Fruit fly (Drosophila melanogaster) whole organism, embryonic: Measurements from ENCODE around the gene Adgf-C.

Experiments used
- Bgb ChIP-seq: fragments of 200-800 bp; sonication (Bioruptor generic); IDR thresholded peaks from 2 replicates; pipeline ENCODE4 v1.3.6; 2022; ENCODE audit warnings: missing biosample characterization, missing genetic modification characterization; ENCODE audit not compliant: partially characterized antibody
- CG10267 ChIP-seq: fragments of 200-800 bp; sonication (Bioruptor generic); optimal IDR thresholded peaks from 2 replicates; lab custom pipeline; 2018; ENCODE audit warnings: missing biosample characterization, mild to moderate bottlenecking, missing genetic modification characterization, moderate library complexity
- CG10274 ChIP-seq: fragments of 200-800 bp; sonication (Bioruptor generic); optimal IDR thresholded peaks from 3 replicates; lab custom pipeline; 2017; ENCODE audit warnings: missing biosample characterization, mild to moderate bottlenecking, missing genetic modification characterization
- CG10565 ChIP-seq: fragments of 200-800 bp; sonication (Bioruptor generic); optimal IDR thresholded peaks from 3 replicates; lab custom pipeline; 2016; ENCODE audit warnings: missing biosample characterization, mild to moderate bottlenecking, missing genetic modification characterization
- CG11247 ChIP-seq: fragments of 200-800 bp; sonication (Bioruptor generic); IDR thresholded peaks from 2 replicates; pipeline ENCODE4 v1.3.6; 2022; ENCODE audit warnings: missing biosample characterization, missing genetic modification characterization
- CG13287 ChIP-seq: fragments of 200-800 bp; sonication (Bioruptor generic); IDR thresholded peaks from 2 replicates; pipeline ENCODE4 v1.3.6; 2022; ENCODE audit warnings: missing biosample characterization, missing genetic modification characterization; ENCODE audit not compliant: partially characterized antibody
- CG13296 ChIP-seq: fragments of 200-800 bp; sonication (Bioruptor generic); optimal IDR thresholded peaks from 3 replicates; lab custom pipeline; 2018; ENCODE audit warnings: missing biosample characterization, mild to moderate bottlenecking, missing genetic modification characterization
- CG15601 ChIP-seq: fragments of 200-800 bp; sonication (Bioruptor generic); optimal IDR thresholded peaks from 3 replicates; lab custom pipeline; 2019; ENCODE audit warnings: missing biosample characterization, mild to moderate bottlenecking, missing genetic modification characterization, moderate library complexity
- CG15696 ChIP-seq: fragments of 200-800 bp; sonication (Bioruptor generic); optimal IDR thresholded peaks from 2 replicates; lab custom pipeline; 2019; ENCODE audit warnings: missing biosample characterization, mild to moderate bottlenecking, missing genetic modification characterization, moderate library complexity
- CG1792 ChIP-seq: fragments of 200-800 bp; sonication (Bioruptor generic); optimal IDR thresholded peaks from 2 replicates; lab custom pipeline; 2016; ENCODE audit warnings: missing biosample characterization, missing genetic modification characterization
- CG30403 ChIP-seq: fragments of 200-800 bp; sonication (Bioruptor generic); optimal IDR thresholded peaks from 3 replicates; lab custom pipeline; 2016; ENCODE audit warnings: missing biosample characterization, missing genetic modification characterization
- CG7556 ChIP-seq: fragments of 200-800 bp; sonication (Bioruptor generic); optimal IDR thresholded peaks from 2 replicates; lab custom pipeline; 2017; ENCODE audit warnings: missing biosample characterization, mild to moderate bottlenecking, missing genetic modification characterization
- CG8281 ChIP-seq: fragments of 200-800 bp; sonication (Bioruptor generic); optimal IDR thresholded peaks from 2 replicates; lab custom pipeline; 2018; ENCODE audit warnings: missing biosample characterization, mild to moderate bottlenecking, missing genetic modification characterization, moderate library complexity
- CG9609 ChIP-seq: fragments of 200-800 bp; sonication (Bioruptor generic); optimal IDR thresholded peaks from 3 replicates; lab custom pipeline; 2016; ENCODE audit warnings: missing biosample characterization, missing genetic modification characterization
- CG9876 ChIP-seq: fragments of 200-800 bp; sonication (Bioruptor generic); optimal IDR thresholded peaks from 2 replicates; lab custom pipeline; 2016; ENCODE audit warnings: missing biosample characterization, missing genetic modification characterization
- CHES-1-like ChIP-seq: fragments of 200-800 bp; sonication (Bioruptor generic); optimal IDR thresholded peaks from 2 replicates; lab custom pipeline; 2016; ENCODE audit warnings: missing biosample characterization, missing genetic modification characterization
- Dad ChIP-seq: fragments of 200-800 bp; sonication (Bioruptor generic); optimal IDR thresholded peaks from 3 replicates; lab custom pipeline; 2016; ENCODE audit warnings: missing biosample characterization, missing genetic modification characterization
- Doc2 ChIP-seq: fragments of 200-800 bp; sonication (Bioruptor generic); IDR thresholded peaks from 2 replicates; pipeline ENCODE4 v1.3.6; 2022; ENCODE audit warnings: missing biosample characterization, missing genetic modification characterization
- Ets97D ChIP-seq: fragments of 200-800 bp; sonication (Bioruptor generic); optimal IDR thresholded peaks from 3 replicates; lab custom pipeline; 2016; ENCODE audit warnings: missing biosample characterization, missing genetic modification characterization
- HHEX ChIP-seq: fragments of 200-800 bp; sonication (Bioruptor generic); optimal IDR thresholded peaks from 3 replicates; lab custom pipeline; 2017; ENCODE audit warnings: missing biosample characterization, mild to moderate bottlenecking, missing genetic modification characterization, missing genetic modification reagents
- Hey ChIP-seq: fragments of 200-800 bp; sonication (Bioruptor generic); optimal IDR thresholded peaks from 3 replicates; lab custom pipeline; 2018; ENCODE audit warnings: missing biosample characterization, mild to moderate bottlenecking, missing genetic modification characterization
- Kr ChIP-seq: fragments of 200-800 bp; sonication (Bioruptor generic); optimal IDR thresholded peaks from 2 replicates; lab custom pipeline; 2017; ENCODE audit warnings: missing biosample characterization, mild to moderate bottlenecking, missing genetic modification characterization
- MTF-1 ChIP-seq: fragments of 200-800 bp; sonication (Bioruptor generic); optimal IDR thresholded peaks from 2 replicates; lab custom pipeline; 2018; ENCODE audit warnings: missing biosample characterization, mild to moderate bottlenecking, missing genetic modification characterization, borderline replicate concordance
- Neu2 ChIP-seq: fragments of 200-800 bp; sonication (Bioruptor generic); optimal IDR thresholded peaks from 3 replicates; lab custom pipeline; 2016; ENCODE audit warnings: missing biosample characterization, missing genetic modification characterization, borderline replicate concordance
- Opbp ChIP-seq: fragments of 200-800 bp; sonication (Bioruptor generic); IDR thresholded peaks from 3 replicates; pipeline ENCODE4 v1.3.6; 2022; ENCODE audit warnings: missing biosample characterization, missing genetic modification characterization; ENCODE audit not compliant: partially characterized antibody
- Ptx1 ChIP-seq: fragments of 200-800 bp; sonication (Bioruptor generic); IDR thresholded peaks from 2 replicates; pipeline ENCODE4 v1.3.6; 2022; ENCODE audit warnings: missing biosample characterization, missing genetic modification characterization
- Taf1 ChIP-seq: fragments of 200-800 bp; sonication (Bioruptor generic); IDR thresholded peaks from 2 replicates; pipeline ENCODE4 v1.3.6; 2022; ENCODE audit warnings: missing biosample characterization, missing genetic modification characterization
- Trl ChIP-seq, 3 experiments: fragments of >200 bp in 2 of 3; fragments of 200-800 bp in 1 of 3; sonication (Bioruptor generic) in 1 of 3; optimal IDR thresholded peaks; 2 replicates in 1 of 3; 3 replicates in 2 of 3; lab custom pipeline; 2016 to 2017; ENCODE audit warnings: missing biosample characterization in 1 of 3, missing genetic modification characterization in 1 of 3
- Vsx1 ChIP-seq: fragments of 200-800 bp; sonication (Bioruptor generic); optimal IDR thresholded peaks from 2 replicates; lab custom pipeline; 2017; ENCODE audit warnings: missing biosample characterization, mild to moderate bottlenecking, missing genetic modification characterization, missing genetic modification reagents
- abd-A ChIP-seq: fragments of 200-800 bp; sonication (Bioruptor generic); optimal IDR thresholded peaks from 3 replicates; lab custom pipeline; 2019; ENCODE audit warnings: missing biosample characterization, mild to moderate bottlenecking, missing genetic modification characterization, moderate library complexity
- ap ChIP-seq: fragments of 200-800 bp; sonication (Bioruptor generic); IDR thresholded peaks from 2 replicates; pipeline ENCODE4 v1.3.6; 2022; ENCODE audit warnings: missing biosample characterization, missing genetic modification characterization
- cad ChIP-seq: fragments of >200 bp; optimal IDR thresholded peaks from 2 replicates; lab custom pipeline; 2017; ENCODE audit warnings: missing biosample characterization, missing genetic modification characterization
- croc ChIP-seq: fragments of 200-800 bp; sonication (Bioruptor generic); conservative IDR thresholded peaks from 3 replicates; pipeline ENCODE4 v1.3.6; 2022; ENCODE audit warnings: missing biosample characterization, missing genetic modification characterization
- dmrt11E ChIP-seq: fragments of 200-800 bp; sonication (Bioruptor generic); optimal IDR thresholded peaks from 3 replicates; lab custom pipeline; 2018; ENCODE audit warnings: missing biosample characterization, mild to moderate bottlenecking, missing genetic modification characterization, moderate library complexity
- eve ChIP-seq, 2 experiments: fragments of >200 bp; optimal IDR thresholded peaks; 2 replicates each; lab custom pipeline; 2017; ENCODE audit warnings: missing biosample characterization in 2 of 2, missing genetic modification characterization in 2 of 2
- ftz-f1 ChIP-seq: fragments of 200-800 bp; sonication (Bioruptor generic); optimal IDR thresholded peaks from 2 replicates; lab custom pipeline; 2016; ENCODE audit warnings: missing biosample characterization, missing genetic modification characterization
- gce ChIP-seq: fragments of 200-800 bp; sonication (Bioruptor generic); IDR thresholded peaks from 3 replicates; pipeline ENCODE4 v1.3.6; 2022; ENCODE audit warnings: missing biosample characterization, missing genetic modification characterization
- gem ChIP-seq: fragments of 200-800 bp; sonication (Bioruptor generic); optimal IDR thresholded peaks from 2 replicates; lab custom pipeline; 2019; ENCODE audit warnings: missing biosample characterization, mild to moderate bottlenecking, missing genetic modification characterization, moderate library complexity
- gsb ChIP-seq: fragments of 200-800 bp; sonication (Bioruptor generic); IDR thresholded peaks from 2 replicates; pipeline ENCODE4 v1.3.6; 2022; ENCODE audit warnings: missing biosample characterization, missing genetic modification characterization
- ind ChIP-seq: fragments of 200-800 bp; sonication (Bioruptor generic); optimal IDR thresholded peaks from 3 replicates; lab custom pipeline; 2016; ENCODE audit warnings: missing biosample characterization, missing genetic modification characterization
- kay ChIP-seq: fragments of 200-800 bp; sonication (Bioruptor generic); optimal IDR thresholded peaks from 2 replicates; lab custom pipeline; 2016; ENCODE audit warnings: missing biosample characterization, missing genetic modification characterization
- ken ChIP-seq: fragments of 200-800 bp; sonication (Bioruptor generic); IDR thresholded peaks from 3 replicates; pipeline ENCODE4 v1.3.6; 2022; ENCODE audit warnings: missing biosample characterization, missing genetic modification characterization
- mld ChIP-seq: fragments of 200-800 bp; sonication (Bioruptor generic); IDR thresholded peaks from 3 replicates; pipeline ENCODE4 v1.3.6; 2022; ENCODE audit warnings: missing biosample characterization, missing genetic modification characterization; ENCODE audit not compliant: partially characterized antibody
- pum ChIP-seq: fragments of 200-800 bp; sonication (Bioruptor generic); optimal IDR thresholded peaks from 2 replicates; lab custom pipeline; 2016; ENCODE audit warnings: missing biosample characterization, missing genetic modification characterization
- ranshi ChIP-seq: fragments of 200-800 bp; sonication (Bioruptor generic); IDR thresholded peaks from 2 replicates; pipeline ENCODE4 v1.3.6; 2022; ENCODE audit warnings: missing biosample characterization, missing genetic modification characterization
- rib ChIP-seq: fragments of 200-800 bp; sonication (Bioruptor generic); IDR thresholded peaks from 2 replicates; pipeline ENCODE4 v1.3.6; 2022; ENCODE audit warnings: missing biosample characterization, missing genetic modification characterization
- sisA ChIP-seq: fragments of 200-800 bp; sonication (Bioruptor generic); IDR thresholded peaks from 2 replicates; pipeline ENCODE4 v1.3.6; 2022; ENCODE audit warnings: missing biosample characterization, missing genetic modification characterization
- zf30C ChIP-seq: fragments of 200-800 bp; sonication (Bioruptor generic); optimal IDR thresholded peaks from 3 replicates; lab custom pipeline; 2018; ENCODE audit warnings: missing biosample characterization, mild to moderate bottlenecking, missing genetic modification characterization

The Adgf-C gene

dm6 chr3R:13676137-13677086 is 30.1 kb upstream of the Adgf-C start, which contains the start of the genes Lkb1 and CG9588 (continued):
- no peak for TF ChIP-seq Opbp (GFP tag; lab: Robert Waterston, UW)
- TF ChIP-seq MTF-1 (GFP tag; lab: Kevin White, UChicago): no peak
- TF ChIP-seq dmrt11E (tag; lab: Kevin White, UChicago): peak; percentile 30
- TF ChIP-seq CG9609 (GFP tag; lab: Kevin White, UChicago): peak; percentile 66
- no peak for TF ChIP-seq CG8281 (tag; lab: Kevin White, UChicago)
- no peak for TF ChIP-seq CG9876 (GFP tag; lab: Kevin White, UChicago)
- peak; percentile 76 for TF ChIP-seq ap (GFP tag; lab: Robert Waterston, UW)
- peak; percentile 62; the same call in 1 of the 2 replicates for TF ChIP-seq Taf1 (GFP tag; lab: Robert Waterston, UW)
- peak; percentile 62 for TF ChIP-seq ranshi (GFP tag; lab: Robert Waterston, UW)
- no peak; the same call in 2 of the 3 replicates for TF ChIP-seq croc
- TF ChIP-seq Ptx1: peak; percentile 83
- peak; percentile 8 for TF ChIP-seq Dad (GFP tag; lab: Kevin White, UChicago)
- no peak for TF ChIP-seq rib (GFP tag; lab: Robert Waterston, UW)
- peak; percentile 28 for TF ChIP-seq CG7556
- no peak for TF ChIP-seq eve (GFP tag; optimal IDR thresholded peaks at IDR 0.05; lab: Kevin White, UChicago)
- TF ChIP-seq CG13296 (GFP tag; lab: Kevin White, UChicago): no peak
- TF ChIP-seq pum (GFP tag; lab: Kevin White, UChicago): peak; percentile 29
- TF ChIP-seq Trl (optimal IDR thresholded peaks at IDR 0.05; lab: Kevin White, UChicago): no peak
- peak; percentile 3 for TF ChIP-seq Trl (GFP tag; optimal IDR thresholded peaks at IDR 0.05; lab: Kevin White, UChicago)
- TF ChIP-seq gsb (GFP tag; lab: Robert Waterston, UW): peak; percentile 70
- TF ChIP-seq CG13287 (GFP tag; lab: Robert Waterston, UW): peak; percentile 45; the same call in 1 of the 2 replicates
- TF ChIP-seq Neu2 (GFP tag; lab: Kevin White, UChicago): no peak
- peak; percentile 11 for TF ChIP-seq kay (GFP tag; lab: Kevin White, UChicago)
- peak; percentile 64; the same call in 1 of the 2 replicates for TF ChIP-seq CG11247 (GFP tag; lab: Robert Waterston, UW)
- TF ChIP-seq Vsx1: no peak
- TF ChIP-seq Ets97D (GFP tag; lab: Kevin White, UChicago): peak; percentile 40
- no peak for TF ChIP-seq mld (GFP tag; lab: Robert Waterston, UW)
- TF ChIP-seq ind (GFP tag; lab: Kevin White, UChicago): peak; percentile 70
- TF ChIP-seq CG1792 (GFP tag; lab: Kevin White, UChicago): no peak
- no peak for TF ChIP-seq Bgb (GFP tag; lab: Robert Waterston, UW)
- TF ChIP-seq Hey (tag; lab: Kevin White, UChicago): no peak
- no peak for TF ChIP-seq Kr (GFP tag; lab: Kevin White, UChicago)
- no peak for TF ChIP-seq CG10565
- TF ChIP-seq CG15601: no peak
- no peak for TF ChIP-seq abd-A (tag; lab: Kevin White, UChicago)
- TF ChIP-seq cad (GFP tag; lab: Kevin White, UChicago): no peak
- no peak for TF ChIP-seq zf30C (GFP tag; lab: Kevin White, UChicago)
- no peak for TF ChIP-seq gce (GFP tag; lab: Robert Waterston, UW)
- TF ChIP-seq sisA (GFP tag; lab: Robert Waterston, UW): peak; percentile 87
- no peak for TF ChIP-seq CG15696
- TF ChIP-seq gem (tag; lab: Kevin White, UChicago): no peak
- TF ChIP-seq ftz-f1: no peak
- peak; percentile 37 for TF ChIP-seq CG30403 (GFP tag; lab: Kevin White, UChicago)
- no peak for TF ChIP-seq Doc2 (GFP tag; lab: Robert Waterston, UW)
- TF ChIP-seq CG10267: peak; percentile 28
- TF ChIP-seq CG10274 (GFP tag; lab: Kevin White, UChicago): no peak
- peak; percentile 46 for TF ChIP-seq CHES-1-like (GFP tag; lab: Kevin White, UChicago)
- TF ChIP-seq HHEX (GFP tag; lab: Kevin White, UChicago): peak; percentile 35
- TF ChIP-seq ken (GFP tag; lab: Robert Waterston, UW): peak; percentile 81
